Worm (Caenorhabditis elegans) whole organism, L3 larva: ENCODE measurements around the gene mtm-3.

ENCODE experiments used
- fkh-10 ChIP-seq: sonication (generic microtip); optimal IDR thresholded peaks from 2 replicates; lab custom pipeline; 2017; ENCODE audit warnings: missing biosample characterization, missing genetic modification reagents, missing genetic modification characterization
- jun-1 ChIP-seq: fragments of 150-350 bp; optimal IDR thresholded peaks from 2 replicates; lab custom pipeline; 2014; ENCODE audit warnings: missing biosample characterization, missing genetic modification reagents, missing genetic modification characterization
- mdl-1 ChIP-seq: fragments of 150-350 bp; optimal IDR thresholded peaks from 2 replicates; lab custom pipeline; 2014; ENCODE audit warnings: missing biosample characterization, missing genetic modification characterization
- nhr-67 ChIP-seq: fragments of 150-350 bp; optimal IDR thresholded peaks from 2 replicates; lab custom pipeline; 2014; ENCODE audit warnings: missing biosample characterization, missing genetic modification characterization
- pha-4 ChIP-seq: fragments of 150-350 bp; optimal IDR thresholded peaks from 2 replicates; lab custom pipeline; 2014; ENCODE audit warnings: missing biosample characterization, missing genetic modification reagents, missing genetic modification characterization
- zag-1 ChIP-seq: fragments of 150-350 bp; optimal IDR thresholded peaks from 2 replicates; lab custom pipeline; 2014; ENCODE audit warnings: missing biosample characterization, missing genetic modification characterization
- ztf-4 ChIP-seq: fragments of 150-350 bp; optimal IDR thresholded peaks from 2 replicates; lab custom pipeline; 2014; ENCODE audit warnings: missing biosample characterization, missing genetic modification characterization

DNA sequence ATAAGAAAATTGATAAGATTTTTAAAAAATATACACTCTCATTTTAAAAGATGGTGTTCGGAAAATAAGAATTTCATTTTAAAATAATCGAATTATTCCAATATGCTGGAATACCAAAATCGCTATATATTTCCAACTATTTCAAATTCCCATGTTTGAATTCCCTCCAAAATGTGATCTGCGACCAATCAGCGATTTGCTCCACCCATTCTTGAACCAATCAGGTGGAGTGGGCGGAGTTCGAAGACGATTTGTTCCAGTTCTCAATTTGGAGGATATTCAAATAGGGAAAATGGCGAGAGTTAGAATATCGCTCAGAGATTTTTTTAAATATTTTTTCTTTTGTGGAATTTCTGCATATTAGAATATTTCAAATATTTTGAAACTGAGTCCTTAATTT lies 9.4 kb downstream of the mtm-3 start:
- no peak for TF ChIP-seq ztf-4
- no peak for TF ChIP-seq nhr-67 (tag; lab: Kevin White, UChicago)
- TF ChIP-seq fkh-10 (GFP tag; lab: Kevin White, UChicago) = no peak
- no peak for TF ChIP-seq pha-4
- no peak for TF ChIP-seq mdl-1 (tag; lab: Kevin White, UChicago)
- TF ChIP-seq jun-1 = no peak
- TF ChIP-seq zag-1 = no peak
